Worm (Caenorhabditis elegans) whole organism, L4 larva: ENCODE results near the gene R12C12.10.

Experiments
- D1046.2 ChIP-seq: fragments of 200-800 bp; sonication (Bioruptor generic); IDR thresholded peaks from 2 replicates; pipeline ENCODE4 v1.3.6; 2022; ENCODE audit warnings: missing genetic modification characterization, missing compliant biosample characterization
- F37D6.2 ChIP-seq: sonication (generic microtip); optimal IDR thresholded peaks from 2 replicates; lab custom pipeline; 2016; ENCODE audit warnings: mild to moderate bottlenecking, missing genetic modification characterization, missing compliant biosample characterization
- T26A8.4 ChIP-seq: fragments of 200-800 bp; sonication (Bioruptor generic); IDR thresholded peaks from 2 replicates; pipeline ENCODE4 v1.3.6; 2022; ENCODE audit warnings: missing genetic modification characterization, missing compliant biosample characterization
- Y48G9A.11 ChIP-seq: fragments of 200-800 bp; sonication (Bioruptor generic); IDR thresholded peaks from 2 replicates; pipeline ENCODE4 v1.3.6; 2022; ENCODE audit warnings: missing genetic modification reagents, missing genetic modification characterization, missing compliant biosample characterization
- aha-1 ChIP-seq: fragments of 150-350 bp; peaks from one replicate; lab custom pipeline; 2014; ENCODE audit warnings: missing biosample characterization, missing genetic modification characterization
- ama-1 ChIP-seq: fragments of 150-350 bp; optimal IDR thresholded peaks from 2 replicates; lab custom pipeline; 2014; ENCODE audit warnings: inconsistent platforms, mixed read lengths
- arid-1 ChIP-seq: fragments of 200-800 bp; sonication (Bioruptor generic); conservative IDR thresholded peaks from 2 replicates; pipeline ENCODE4 v1.3.6; 2022; ENCODE audit warnings: missing genetic modification reagents, missing genetic modification characterization, missing compliant biosample characterization
- attf-4 ChIP-seq: sonication (generic microtip); optimal IDR thresholded peaks from 3 replicates; lab custom pipeline; 2017; ENCODE audit warnings: missing biosample characterization, missing genetic modification characterization
- ceh-20 ChIP-seq: fragments of 200-800 bp; sonication (Bioruptor generic); IDR thresholded peaks from 2 replicates; pipeline ENCODE4 v1.3.6; 2022; ENCODE audit warnings: missing genetic modification reagents, missing genetic modification characterization, missing compliant biosample characterization
- cey-2 ChIP-seq: sonication (generic microtip); optimal IDR thresholded peaks from 3 replicates; lab custom pipeline; 2017; ENCODE audit warnings: missing genetic modification characterization, mild to moderate bottlenecking, missing compliant biosample characterization, antibody characterized with exemption, borderline replicate concordance; ENCODE audit not compliant: insufficient read depth
- daf-12 ChIP-seq: fragments of 150-350 bp; optimal IDR thresholded peaks from 2 replicates; lab custom pipeline; 2014; ENCODE audit warnings: missing biosample characterization, missing genetic modification reagents, missing genetic modification characterization
- daf-16 ChIP-seq, 3 experiments: sonication (generic microtip); optimal IDR thresholded peaks; 2 replicates each; lab custom pipeline; 2016 to 2017; ENCODE audit warnings: missing genetic modification characterization in 3 of 3, missing genetic modification reagents in 3 of 3, mild to moderate bottlenecking in 2 of 3, missing compliant biosample characterization in 2 of 3, missing biosample characterization in 1 of 3, moderate library complexity in 1 of 3
- daf-19 ChIP-seq: fragments of 200-800 bp; sonication (Bioruptor generic); conservative IDR thresholded peaks from 2 replicates; pipeline ENCODE4 v1.3.6; 2022; ENCODE audit warnings: missing genetic modification characterization, missing compliant biosample characterization
- dmd-9 ChIP-seq: fragments of 200-800 bp; sonication (Bioruptor generic); IDR thresholded peaks from 2 replicates; pipeline ENCODE4 v1.3.6; 2022; ENCODE audit warnings: missing genetic modification reagents, missing genetic modification characterization, missing compliant biosample characterization
- dpl-1 ChIP-seq: fragments of 150-350 bp; optimal IDR thresholded peaks from 2 replicates; lab custom pipeline; 2014; ENCODE audit warnings: missing biosample characterization, missing genetic modification reagents, missing genetic modification characterization
- dve-1 ChIP-seq: sonication (generic microtip); optimal IDR thresholded peaks from 2 replicates; lab custom pipeline; 2017; ENCODE audit warnings: antibody characterized with exemption, mild to moderate bottlenecking, missing genetic modification characterization, missing compliant biosample characterization; ENCODE audit not compliant: insufficient read depth
- egl-27 ChIP-seq: sonication (generic microtip); optimal IDR thresholded peaks from 3 replicates; lab custom pipeline; 2017; ENCODE audit warnings: missing biosample characterization, missing genetic modification reagents, missing genetic modification characterization
- fkh-10 ChIP-seq: fragments of 150-350 bp; optimal IDR thresholded peaks from 2 replicates; lab custom pipeline; 2014; ENCODE audit warnings: missing biosample characterization, missing genetic modification reagents, missing genetic modification characterization
- gei-8 ChIP-seq: fragments of 200-800 bp; sonication (Bioruptor generic); optimal IDR thresholded peaks from 2 replicates; lab custom pipeline; 2018; ENCODE audit warnings: mild to moderate bottlenecking, missing genetic modification characterization, missing compliant biosample characterization
- hlh-11 ChIP-seq: fragments of 200-800 bp; sonication (Bioruptor generic); optimal IDR thresholded peaks from 2 replicates; lab custom pipeline; 2018; ENCODE audit warnings: mild to moderate bottlenecking, missing genetic modification characterization, missing compliant biosample characterization
- hlh-30 ChIP-seq: sonication (generic microtip); optimal IDR thresholded peaks from 2 replicates; lab custom pipeline; 2017; ENCODE audit warnings: antibody characterized with exemption, mild to moderate bottlenecking, missing genetic modification characterization, missing compliant biosample characterization; ENCODE audit not compliant: insufficient read depth
- hmg-1.1 ChIP-seq: fragments of 200-800 bp; sonication (Bioruptor generic); IDR thresholded peaks from 2 replicates; pipeline ENCODE4 v1.3.6; 2022; ENCODE audit warnings: missing genetic modification reagents, missing genetic modification characterization, missing compliant biosample characterization
- lin-15B ChIP-seq: fragments of 150-350 bp; sonication (generic microtip); optimal IDR thresholded peaks from 3 replicates; lab custom pipeline; 2014; ENCODE audit warnings: missing biosample characterization, missing genetic modification characterization
- lin-29 ChIP-seq: fragments of 200-800 bp; sonication (Bioruptor generic); IDR thresholded peaks from 2 replicates; pipeline ENCODE4 v1.3.6; 2022; ENCODE audit warnings: missing genetic modification reagents, missing genetic modification characterization, missing compliant biosample characterization
- lin-38 ChIP-seq: fragments of 200-800 bp; sonication (Bioruptor generic); IDR thresholded peaks from 2 replicates; pipeline ENCODE4 v1.3.6; 2022; ENCODE audit warnings: missing genetic modification reagents, missing genetic modification characterization, missing compliant biosample characterization
- lsy-2 ChIP-seq, 2 experiments: fragments of 150-350 bp in 1 of 2; sonication (generic microtip) in 1 of 2; optimal IDR thresholded peaks; 2 replicates each; lab custom pipeline; 2014 to 2017; ENCODE audit warnings: missing biosample characterization in 2 of 2, missing genetic modification characterization in 2 of 2
- madf-5 ChIP-seq, 2 experiments: fragments of 200-800 bp; sonication (Bioruptor generic); IDR thresholded peaks; 2 replicates each; pipeline ENCODE4 v1.3.6; 2022; ENCODE audit warnings: missing compliant biosample characterization in 2 of 2, missing genetic modification characterization in 2 of 2
- madf-9 ChIP-seq: fragments of 200-800 bp; sonication (Bioruptor generic); conservative IDR thresholded peaks from 2 replicates; pipeline ENCODE4 v1.3.6; 2022; ENCODE audit warnings: missing genetic modification reagents, missing genetic modification characterization, missing compliant biosample characterization
- mdl-1 ChIP-seq, 2 experiments: fragments of 150-350 bp in 1 of 2; sonication (generic microtip) in 1 of 2; optimal IDR thresholded peaks; 2 replicates each; lab custom pipeline; 2014 to 2017; ENCODE audit warnings: missing biosample characterization in 2 of 2, missing genetic modification characterization in 2 of 2
- mes-2 ChIP-seq: sonication (generic microtip); optimal IDR thresholded peaks from 2 replicates; lab custom pipeline; 2016; ENCODE audit warnings: missing genotype, mild to moderate bottlenecking, missing genetic modification characterization, missing compliant biosample characterization; ENCODE audit not compliant: poor library complexity, severe bottlenecking
- nhr-237 ChIP-seq: sonication (generic microtip); optimal IDR thresholded peaks from 2 replicates; lab custom pipeline; 2017; ENCODE audit warnings: missing biosample characterization, missing genetic modification characterization
- nhr-28 ChIP-seq: fragments of 150-350 bp; optimal IDR thresholded peaks from 2 replicates; lab custom pipeline; 2014; ENCODE audit warnings: missing biosample characterization, missing genetic modification characterization
- nhr-76 ChIP-seq: fragments of 150-350 bp; optimal IDR thresholded peaks from 2 replicates; lab custom pipeline; 2014; ENCODE audit warnings: missing biosample characterization, missing genetic modification characterization
- pha-4 ChIP-seq, 2 experiments: fragments of 150-350 bp in 1 of 2; fragments of 200-800 bp in 1 of 2; sonication (Bioruptor generic) in 1 of 2; IDR thresholded peaks in 1 of 2; optimal IDR thresholded peaks in 1 of 2; 2 replicates each; pipeline versions ENCODE4 v1.3.6 to Lab custom; 2014 to 2022; ENCODE audit warnings: missing genetic modification characterization in 2 of 2, missing genetic modification reagents in 2 of 2, missing biosample characterization in 1 of 2, missing compliant biosample characterization in 1 of 2
- php-3 ChIP-seq: fragments of 200-800 bp; sonication (Bioruptor generic); IDR thresholded peaks from 2 replicates; pipeline ENCODE4 v1.3.6; 2022; ENCODE audit warnings: missing genetic modification reagents, missing genetic modification characterization, missing compliant biosample characterization
- pqm-1 ChIP-seq: sonication (generic microtip); optimal IDR thresholded peaks from 2 replicates; lab custom pipeline; 2017; ENCODE audit warnings: missing biosample characterization, missing genetic modification characterization
- saeg-2 ChIP-seq: fragments of 200-800 bp; sonication (Bioruptor generic); IDR thresholded peaks from 2 replicates; pipeline ENCODE4 v1.3.6; 2022; ENCODE audit warnings: missing genetic modification reagents, missing genetic modification characterization, missing compliant biosample characterization
- sdz-12 ChIP-seq: fragments of 200-800 bp; sonication (Bioruptor generic); optimal IDR thresholded peaks from 2 replicates; lab custom pipeline; 2018; ENCODE audit warnings: mild to moderate bottlenecking, missing genetic modification characterization, missing compliant biosample characterization
- set-16 ChIP-seq: fragments of 200-800 bp; sonication (Bioruptor generic); IDR thresholded peaks from 2 replicates; pipeline ENCODE4 v1.3.6; 2022; ENCODE audit warnings: missing genetic modification reagents, missing genetic modification characterization, missing compliant biosample characterization
- snpc-1.2 ChIP-seq: fragments of 200-800 bp; sonication (Bioruptor generic); IDR thresholded peaks from 2 replicates; pipeline ENCODE4 v1.3.6; 2022; ENCODE audit warnings: missing genetic modification reagents, missing genetic modification characterization, missing compliant biosample characterization
- tag-97 ChIP-seq: fragments of 200-800 bp; sonication (Bioruptor generic); IDR thresholded peaks from 2 replicates; pipeline ENCODE4 v1.3.6; 2022; ENCODE audit warnings: missing genetic modification characterization, missing compliant biosample characterization
- tra-1 ChIP-seq: fragments of 200-800 bp; sonication (Bioruptor generic); IDR thresholded peaks from 2 replicates; pipeline ENCODE4 v1.3.6; 2022; ENCODE audit warnings: missing genetic modification reagents, missing genetic modification characterization, missing compliant biosample characterization
- unc-130 ChIP-seq: sonication (generic microtip); optimal IDR thresholded peaks from 2 replicates; lab custom pipeline; 2016; ENCODE audit warnings: missing genetic modification reagents, missing genetic modification characterization, missing compliant biosample characterization
- zip-11 ChIP-seq: fragments of 200-800 bp; sonication (Bioruptor generic); IDR thresholded peaks from 2 replicates; pipeline ENCODE4 v1.3.6; 2022; ENCODE audit warnings: missing genetic modification characterization, missing compliant biosample characterization

Gene R12C12.10

ce11 chrII:6061495-6061894 lies 18.4 kb upstream of the R12C12.10 start (continued):
- no peak for TF ChIP-seq daf-19
- TF ChIP-seq fkh-10 (GFP tag; lab: Kevin White, UChicago): no peak
- no peak for TF ChIP-seq lin-29
- peak; percentile 21 for TF ChIP-seq hlh-11 (tag; lab: Kevin White, UChicago)
- TF ChIP-seq mes-2 (tag; lab: Kevin White, UChicago): peak; percentile 99
- no peak for TF ChIP-seq sdz-12 (GFP tag; lab: Kevin White, UChicago)
- no peak for TF ChIP-seq ceh-20 (GFP tag; lab: Robert Waterston, UW)
- TF ChIP-seq daf-12: no peak
- no peak for TF ChIP-seq lin-15B (tag; lab: Kevin White, UChicago)
- 0 out of 2 replicates have a peak, but pooled peaks have one; percentile 19 for TF ChIP-seq T26A8.4
- TF ChIP-seq set-16: no peak
- TF ChIP-seq F37D6.2 (tag; lab: Kevin White, UChicago): peak; percentile 35
- TF ChIP-seq nhr-28 (tag; lab: Kevin White, UChicago): peak; percentile 28
- TF ChIP-seq D1046.2 (GFP tag; lab: Robert Waterston, UW): no peak
- no peak for TF ChIP-seq arid-1 (GFP tag; lab: Robert Waterston, UW)
- TF ChIP-seq saeg-2 (GFP tag; lab: Robert Waterston, UW): no peak
- 0 out of 2 replicates have a peak, but pooled peaks have one; percentile 44 for TF ChIP-seq Y48G9A.11 (GFP tag; lab: Robert Waterston, UW)
- TF ChIP-seq hmg-1.1 (GFP tag; lab: Robert Waterston, UW): peak; percentile 50; the same call in 1 of the 2 replicates
- no peak for TF ChIP-seq lsy-2 (tag; optimal IDR thresholded peaks at IDR 0.05; lab: Kevin White, UChicago)
- peak; percentile 63 for TF ChIP-seq hlh-30 (tag; lab: Kevin White, UChicago)
- no peak for TF ChIP-seq egl-27
- TF ChIP-seq madf-5 (GFP tag; IDR thresholded peaks at IDR 0.05; lab: Robert Waterston, UW): no peak
- TF ChIP-seq ama-1: no peak
- no peak for TF ChIP-seq attf-4
- no peak for TF ChIP-seq tag-97 (GFP tag; lab: Robert Waterston, UW)
- peak; percentile 90 for TF ChIP-seq unc-130
- no peak for TF ChIP-seq nhr-76 (tag; lab: Kevin White, UChicago)
- TF ChIP-seq snpc-1.2 (GFP tag; lab: Robert Waterston, UW): no peak
- no peak for TF ChIP-seq php-3 (GFP tag; lab: Robert Waterston, UW)
- peak; percentile 66; the same call in 1 of the 2 replicates for TF ChIP-seq tra-1 (GFP tag; lab: Robert Waterston, UW)
- no peak for TF ChIP-seq nhr-237 (tag; lab: Kevin White, UChicago)
- no peak for TF ChIP-seq zip-11
- TF ChIP-seq pha-4 (GFP tag; IDR thresholded peaks at IDR 0.05; lab: Robert Waterston, UW): no peak
- TF ChIP-seq pha-4 (tag; optimal IDR thresholded peaks at IDR 0.05; lab: Kevin White, UChicago): no peak
- no peak for TF ChIP-seq mdl-1 (tag; optimal IDR thresholded peaks at IDR 0.05; lab: Kevin White, UChicago)
- TF ChIP-seq dmd-9 (GFP tag; lab: Robert Waterston, UW): peak; percentile 91
- peak; percentile 62 for TF ChIP-seq madf-9
- no peak for TF ChIP-seq daf-16 (GFP tag; optimal IDR thresholded peaks at IDR 0.05; lab: Kevin White, UChicago)
- no peak for TF ChIP-seq daf-16 (tag; optimal IDR thresholded peaks at IDR 0.05; lab: Kevin White, UChicago)

- TF ChIP-seq lsy-2 (tag; optimal IDR thresholded peaks at IDR 0.05; lab: Kevin White, UChicago) (peak in 1 of 2 experiments; percentile 55), aha-1 (tag; lab: Kevin White, UChicago) (no peak), mes-2 (tag; lab: Kevin White, UChicago) (peak; percentile 70), nhr-28 (tag; lab: Kevin White, UChicago) (peak; percentile 76), gei-8 (GFP tag; lab: Kevin White, UChicago) (no peak), pqm-1 (tag; lab: Kevin White, UChicago) (peak; percentile 72), cey-2 (no peak), hlh-30 (tag; lab: Kevin White, UChicago) (peak; percentile 30), unc-130 (no peak), dve-1 (peak; percentile 18), lin-38 (GFP tag; lab: Robert Waterston, UW) (0 out of 2 replicates have a peak, but pooled peaks have one; percentile 26), dpl-1 (peak; percentile 51), egl-27 (no peak), daf-16 (GFP tag; optimal IDR thresholded peaks at IDR 0.05; lab: Kevin White, UChicago) (no peak), daf-16 (tag; optimal IDR thresholded peaks at IDR 0.05; lab: Kevin White, UChicago) (peak; percentile 4)
Observed at ce11 chrII:6055927-6056326, 12.9 kb upstream of the R12C12.10 start, which contains the start of gene R12C12.7. R12C12.7 (minus strand) TSS chrII:6055985.
